Worm (Caenorhabditis elegans) whole organism, L2 larva: ENCODE measurements around the gene C35A5.4.

ENCODE experiments used
- C34F6.9 ChIP-seq: fragments of 150-350 bp; optimal IDR thresholded peaks from 2 replicates; lab custom pipeline; 2014; ENCODE audit warnings: missing biosample characterization, missing genetic modification characterization
- F13H6.1 ChIP-seq: sonication (generic microtip); optimal IDR thresholded peaks from 2 replicates; lab custom pipeline; 2016; ENCODE audit warnings: missing genetic modification characterization, missing compliant biosample characterization
- Y55F3AM.14 ChIP-seq: fragments of 200-800 bp; sonication (Bioruptor generic); optimal IDR thresholded peaks from 2 replicates; lab custom pipeline; 2018; ENCODE audit warnings: mild to moderate bottlenecking, missing genetic modification characterization, missing compliant biosample characterization
- ZK546.5 ChIP-seq: sonication (generic microtip); optimal IDR thresholded peaks from 2 replicates; lab custom pipeline; 2017; ENCODE audit warnings: missing biosample characterization, missing genetic modification characterization
- alr-1 ChIP-seq: fragments of 150-350 bp; optimal IDR thresholded peaks from 2 replicates; lab custom pipeline; 2014; ENCODE audit warnings: missing biosample characterization, missing genetic modification characterization
- aly-2 ChIP-seq: fragments of 150-350 bp; optimal IDR thresholded peaks from 2 replicates; lab custom pipeline; 2014; ENCODE audit warnings: missing biosample characterization, missing genetic modification characterization
- blmp-1 ChIP-seq: sonication (generic microtip); optimal IDR thresholded peaks from 2 replicates; lab custom pipeline; 2017; ENCODE audit warnings: missing genetic modification characterization, mild to moderate bottlenecking, missing compliant biosample characterization, antibody characterized with exemption, moderate library complexity; ENCODE audit not compliant: insufficient read depth
- ceh-16 ChIP-seq: fragments of 150-350 bp; optimal IDR thresholded peaks from 2 replicates; lab custom pipeline; 2014; ENCODE audit warnings: missing biosample characterization, missing genetic modification characterization
- ceh-82 ChIP-seq: fragments of 150-350 bp; optimal IDR thresholded peaks from 2 replicates; lab custom pipeline; 2014; ENCODE audit warnings: missing biosample characterization, missing genetic modification characterization
- crh-2 ChIP-seq: sonication (generic microtip); optimal IDR thresholded peaks from 2 replicates; lab custom pipeline; 2017; ENCODE audit warnings: missing biosample characterization, missing genetic modification characterization
- dmd-4 ChIP-seq: sonication (generic microtip); optimal IDR thresholded peaks from 2 replicates; lab custom pipeline; 2017; ENCODE audit warnings: missing biosample characterization, missing genetic modification characterization
- egl-27 ChIP-seq: sonication (generic microtip); optimal IDR thresholded peaks from 3 replicates; lab custom pipeline; 2017; ENCODE audit warnings: missing biosample characterization, missing genetic modification reagents, missing genetic modification characterization
- elt-1 ChIP-seq: fragments of 150-350 bp; optimal IDR thresholded peaks from 2 replicates; lab custom pipeline; 2014; ENCODE audit warnings: missing biosample characterization, missing genetic modification characterization
- elt-3 ChIP-seq: sonication (generic microtip); optimal IDR thresholded peaks from 2 replicates; lab custom pipeline; 2017; ENCODE audit warnings: missing biosample characterization, missing genetic modification characterization
- fos-1 ChIP-seq: fragments of 150-350 bp; optimal IDR thresholded peaks from 2 replicates; lab custom pipeline; 2014; ENCODE audit warnings: missing biosample characterization, missing genetic modification characterization
- gmeb-1 ChIP-seq: fragments of 150-350 bp; optimal IDR thresholded peaks from 2 replicates; lab custom pipeline; 2014; ENCODE audit warnings: missing biosample characterization, missing genetic modification characterization
- lin-11 ChIP-seq: fragments of 150-350 bp; sonication (generic microtip); optimal IDR thresholded peaks from 2 replicates; lab custom pipeline; 2014; ENCODE audit warnings: missing biosample characterization, missing genetic modification characterization, inconsistent platforms, mixed read lengths
- lsy-2 ChIP-seq, 2 experiments: fragments of 150-350 bp in 1 of 2; sonication (generic microtip) in 1 of 2; optimal IDR thresholded peaks; 2 replicates each; lab custom pipeline; 2014 to 2017; ENCODE audit warnings: missing biosample characterization in 2 of 2, missing genetic modification characterization in 2 of 2
- mab-5 ChIP-seq: fragments of 150-350 bp; optimal IDR thresholded peaks from 2 replicates; lab custom pipeline; 2014; ENCODE audit warnings: missing biosample characterization, missing genetic modification characterization
- mdl-1 ChIP-seq, 2 experiments: fragments of 150-350 bp in 1 of 2; sonication (generic microtip) in 1 of 2; optimal IDR thresholded peaks; 2 replicates each; lab custom pipeline; 2017; ENCODE audit warnings: missing biosample characterization in 2 of 2, missing genetic modification characterization in 2 of 2
- nhr-10 ChIP-seq: sonication (generic microtip); optimal IDR thresholded peaks from 2 replicates; lab custom pipeline; 2017; ENCODE audit warnings: missing biosample characterization, missing genetic modification characterization
- nhr-12 ChIP-seq: fragments of 150-350 bp; optimal IDR thresholded peaks from 2 replicates; lab custom pipeline; 2014; ENCODE audit warnings: missing biosample characterization, missing genetic modification characterization
- nhr-129 ChIP-seq: fragments of 150-350 bp; optimal IDR thresholded peaks from 2 replicates; lab custom pipeline; 2014; ENCODE audit warnings: missing biosample characterization, missing genetic modification characterization
- nhr-21 ChIP-seq: fragments of 150-350 bp; optimal IDR thresholded peaks from 2 replicates; lab custom pipeline; 2014; ENCODE audit warnings: missing biosample characterization, missing genetic modification characterization
- nhr-23 ChIP-seq: fragments of 150-350 bp; optimal IDR thresholded peaks from 2 replicates; lab custom pipeline; 2014; ENCODE audit warnings: missing biosample characterization, missing genetic modification reagents, missing genetic modification characterization
- nhr-237 ChIP-seq: fragments of 150-350 bp; optimal IDR thresholded peaks from 2 replicates; lab custom pipeline; 2014; ENCODE audit warnings: missing biosample characterization, missing genetic modification characterization
- nhr-25 ChIP-seq: fragments of 150-350 bp; sonication (generic microtip); optimal IDR thresholded peaks from 3 replicates; lab custom pipeline; 2014; ENCODE audit warnings: missing biosample characterization, missing genetic modification characterization
- nhr-6 ChIP-seq: fragments of 150-350 bp; optimal IDR thresholded peaks from 2 replicates; lab custom pipeline; 2014; ENCODE audit warnings: missing biosample characterization, missing genetic modification characterization
- nhr-77 ChIP-seq: fragments of 150-350 bp; optimal IDR thresholded peaks from 2 replicates; lab custom pipeline; 2014; ENCODE audit warnings: missing biosample characterization, missing genetic modification characterization
- peb-1 ChIP-seq: fragments of 150-350 bp; optimal IDR thresholded peaks from 2 replicates; lab custom pipeline; 2014; ENCODE audit warnings: missing biosample characterization, missing genetic modification characterization
- sem-4 ChIP-seq: fragments of 150-350 bp; optimal IDR thresholded peaks from 2 replicates; lab custom pipeline; 2014; ENCODE audit warnings: missing biosample characterization, missing genetic modification reagents, missing genetic modification characterization
- skn-1 ChIP-seq: sonication (generic microtip); optimal IDR thresholded peaks from 2 replicates; lab custom pipeline; 2017; ENCODE audit warnings: missing biosample characterization, missing genetic modification characterization
- sma-3 ChIP-seq: sonication (generic microtip); optimal IDR thresholded peaks from 2 replicates; lab custom pipeline; 2016; ENCODE audit warnings: missing genetic modification reagents, missing genetic modification characterization, missing compliant biosample characterization
- sma-9 ChIP-seq, 2 experiments: fragments of 150-350 bp in 1 of 2; sonication (generic microtip) in 1 of 2; optimal IDR thresholded peaks; 2 replicates each; lab custom pipeline; 2014 to 2016; ENCODE audit warnings: missing genetic modification characterization in 2 of 2, mild to moderate bottlenecking in 1 of 2, missing biosample characterization in 1 of 2, missing compliant biosample characterization in 1 of 2, missing genetic modification reagents in 1 of 2, moderate library complexity in 1 of 2
- snpc-4 ChIP-seq: fragments of 150-350 bp; optimal IDR thresholded peaks from 2 replicates; lab custom pipeline; 2014; ENCODE audit warnings: missing biosample characterization, missing genetic modification characterization
- unc-55 ChIP-seq: fragments of 150-350 bp; sonication (generic microtip); optimal IDR thresholded peaks from 3 replicates; lab custom pipeline; 2014; ENCODE audit warnings: missing biosample characterization, missing genetic modification reagents, missing genetic modification characterization
- unc-62 ChIP-seq: fragments of 150-350 bp; optimal IDR thresholded peaks from 2 replicates; lab custom pipeline; 2014; ENCODE audit warnings: missing biosample characterization, missing genetic modification reagents, missing genetic modification characterization
- zag-1 ChIP-seq: fragments of 150-350 bp; optimal IDR thresholded peaks from 2 replicates; lab custom pipeline; 2014; ENCODE audit warnings: missing biosample characterization, missing genetic modification characterization
- ztf-11 ChIP-seq: sonication (generic microtip); optimal IDR thresholded peaks from 2 replicates; lab custom pipeline; 2017; ENCODE audit warnings: missing biosample characterization, missing genetic modification characterization
- ztf-4 ChIP-seq: fragments of 150-350 bp; optimal IDR thresholded peaks from 2 replicates; lab custom pipeline; 2014; ENCODE audit warnings: missing biosample characterization, missing genetic modification characterization

C35A5.4 gene

ce11 chrV:10525902-10526301, 29.1 kb downstream of the C35A5.4 start, which contains the start of the genes C35A5.8 and hda-11:
Gene C35A5.8 (minus strand): TSS chrV:10525908.
Gene hda-11 (plus strand): TSS chrV:10526184.
- TF ChIP-seq aly-2 (tag; lab: Kevin White, UChicago), result no peak
- peak; percentile 41 for TF ChIP-seq nhr-6 (tag; lab: Kevin White, UChicago)
- peak; percentile 10 for TF ChIP-seq blmp-1 (tag; lab: Kevin White, UChicago)
- peak; percentile 77 for TF ChIP-seq unc-55
- peak; percentile 65 to 75 for TF ChIP-seq lsy-2 (tag; optimal IDR thresholded peaks at IDR 0.05; lab: Kevin White, UChicago)
- peak; percentile 34 for TF ChIP-seq sem-4 (tag; lab: Kevin White, UChicago)
- TF ChIP-seq snpc-4, result peak; percentile 14
- TF ChIP-seq peb-1, result no peak
- TF ChIP-seq ztf-11, result no peak
- TF ChIP-seq F13H6.1 (tag; lab: Kevin White, UChicago), result peak; percentile 73
- TF ChIP-seq crh-2, result peak; percentile 64
- peak; percentile 62 for TF ChIP-seq sma-3 (GFP tag; lab: Kevin White, UChicago)
- TF ChIP-seq mab-5 (tag; lab: Kevin White, UChicago), result no peak
- no peak for TF ChIP-seq mdl-1 (tag; optimal IDR thresholded peaks at IDR 0.05; lab: Kevin White, UChicago)
- TF ChIP-seq fos-1 (tag; lab: Kevin White, UChicago), result peak; percentile 44
- TF ChIP-seq nhr-21, result peak; percentile 30
- TF ChIP-seq C34F6.9 (tag; lab: Kevin White, UChicago), result peak; percentile 69
- TF ChIP-seq ztf-4 (tag; lab: Kevin White, UChicago), result no peak
- peak; percentile 62 for TF ChIP-seq nhr-129
- peak; percentile 76 for TF ChIP-seq gmeb-1 (tag; lab: Kevin White, UChicago)
- peak; percentile 86 for TF ChIP-seq sma-9 (GFP tag; optimal IDR thresholded peaks at IDR 0.05; lab: Kevin White, UChicago)
- no peak for TF ChIP-seq sma-9 (tag; optimal IDR thresholded peaks at IDR 0.05; lab: Kevin White, UChicago)
- TF ChIP-seq egl-27, result no peak

ce11 chrV:10528500-10528899, 31.7 kb downstream of the C35A5.4 start, which contains the start of gene F25D1.3:
Gene F25D1.3 (plus strand): TSS chrV:10528724.
- TF ChIP-seq blmp-1 (tag; lab: Kevin White, UChicago) (peak; percentile 30), unc-55 (no peak)

- no peak for TF ChIP-seq unc-62 (GFP tag; lab: Kevin White, UChicago)
- no peak for TF ChIP-seq blmp-1 (tag; lab: Kevin White, UChicago)
- no peak for TF ChIP-seq nhr-12 (tag; lab: Kevin White, UChicago)
- TF ChIP-seq fos-1 (tag; lab: Kevin White, UChicago), result peak; percentile 22
- TF ChIP-seq, all 48 proteins: peak for 1
Measured at ce11 chrV:10529600-10529999, 32.8 kb downstream of the C35A5.4 start.

- no peak for TF ChIP-seq unc-62 (GFP tag; lab: Kevin White, UChicago)
- TF ChIP-seq crh-2, result no peak
- no peak for TF ChIP-seq ZK546.5
- no peak for TF ChIP-seq sem-4 (tag; lab: Kevin White, UChicago)
- TF ChIP-seq fos-1 (tag; lab: Kevin White, UChicago), result no peak
- no peak for TF ChIP-seq C34F6.9 (tag; lab: Kevin White, UChicago)
- no peak for TF ChIP-seq sma-3 (GFP tag; lab: Kevin White, UChicago)
- TF ChIP-seq gmeb-1 (tag; lab: Kevin White, UChicago), result no peak
- no peak for TF ChIP-seq lin-11
- no peak for TF ChIP-seq skn-1 (tag; lab: Kevin White, UChicago)
- no peak for TF ChIP-seq nhr-237 (tag; lab: Kevin White, UChicago)
- no peak for TF ChIP-seq ztf-4 (tag; lab: Kevin White, UChicago)
- no peak for TF ChIP-seq dmd-4
- no peak for TF ChIP-seq Y55F3AM.14 (GFP tag; lab: Kevin White, UChicago)
- TF ChIP-seq nhr-12 (tag; lab: Kevin White, UChicago), result no peak
- TF ChIP-seq nhr-6 (tag; lab: Kevin White, UChicago), result no peak
- no peak for TF ChIP-seq nhr-77 (tag; lab: Kevin White, UChicago)
- TF ChIP-seq elt-3, result no peak
- no peak for TF ChIP-seq ceh-82 (tag; lab: Kevin White, UChicago)
Measured at ce11 chrV:10532725-10533124, 35.9 kb downstream of the C35A5.4 start, which contains the start of gene txt-10. Gene txt-10 (minus strand): TSS chrV:10532825.

ce11 chrV:10535325-10535724, 38.5 kb downstream of the C35A5.4 start:
- TF ChIP-seq F13H6.1 (tag; lab: Kevin White, UChicago), result peak; percentile 28
- no peak for TF ChIP-seq sma-9 (GFP tag; optimal IDR thresholded peaks at IDR 0.05; lab: Kevin White, UChicago)
- TF ChIP-seq sma-9 (tag; optimal IDR thresholded peaks at IDR 0.05; lab: Kevin White, UChicago), result no peak
- TF ChIP-seq ceh-16, result no peak
- no peak for TF ChIP-seq ceh-82 (tag; lab: Kevin White, UChicago)
- no peak for TF ChIP-seq nhr-23 (tag; lab: Kevin White, UChicago)
- peak; percentile 30 for TF ChIP-seq ztf-4 (tag; lab: Kevin White, UChicago)
- TF ChIP-seq nhr-25 (tag; lab: Kevin White, UChicago), result peak; percentile 6
- no peak for TF ChIP-seq nhr-21
- no peak for TF ChIP-seq lin-11
- TF ChIP-seq Y55F3AM.14 (GFP tag; lab: Kevin White, UChicago), result no peak
- TF ChIP-seq zag-1 (tag; lab: Kevin White, UChicago), result no peak
- TF ChIP-seq mdl-1 (tag; optimal IDR thresholded peaks at IDR 0.05; lab: Kevin White, UChicago), result peak in 1 of 2 experiments; percentile 12
- TF ChIP-seq nhr-129, result peak; percentile 41
- TF ChIP-seq ztf-11, result no peak
- no peak for TF ChIP-seq dmd-4
- TF ChIP-seq elt-3, result no peak
- peak in 1 of 2 experiments; percentile 10 for TF ChIP-seq lsy-2 (tag; optimal IDR thresholded peaks at IDR 0.05; lab: Kevin White, UChicago)
- no peak for TF ChIP-seq aly-2 (tag; lab: Kevin White, UChicago)
- no peak for TF ChIP-seq alr-1
- TF ChIP-seq ZK546.5, result no peak
- TF ChIP-seq mab-5 (tag; lab: Kevin White, UChicago), result no peak
- peak; percentile 33 for TF ChIP-seq crh-2
- no peak for TF ChIP-seq nhr-6 (tag; lab: Kevin White, UChicago)
- TF ChIP-seq unc-55, result peak; percentile 6
- no peak for TF ChIP-seq nhr-77 (tag; lab: Kevin White, UChicago)
- TF ChIP-seq elt-1 (tag; lab: Kevin White, UChicago), result no peak
- TF ChIP-seq nhr-10 (tag; lab: Kevin White, UChicago), result no peak
